Worm (Caenorhabditis elegans) whole organism, early embryonic: ENCODE measurements around the gene cyn-9.

Experiments
- F13C5.2 ChIP-seq: sonication (generic microtip); optimal IDR thresholded peaks from 2 replicates; lab custom pipeline; 2017; ENCODE audit warnings: mild to moderate bottlenecking, missing genetic modification characterization, inconsistent platforms, missing compliant biosample characterization
- aly-1 ChIP-seq: sonication (generic microtip); optimal IDR thresholded peaks from 2 replicates; lab custom pipeline; 2016; ENCODE audit warnings: missing genetic modification characterization, missing compliant biosample characterization
- ama-1 ChIP-seq: fragments of 150-350 bp; optimal IDR thresholded peaks from 2 replicates; lab custom pipeline; 2014
- hnd-1 ChIP-seq: sonication (generic microtip); optimal IDR thresholded peaks from 2 replicates; lab custom pipeline; 2016; ENCODE audit warnings: missing genetic modification characterization, missing compliant biosample characterization
- tbx-11 ChIP-seq: fragments of 200-800 bp; sonication (Bioruptor generic); IDR thresholded peaks from 2 replicates; pipeline ENCODE4 v1.3.6; 2022; ENCODE audit warnings: missing genetic modification characterization, missing compliant biosample characterization

DNA sequence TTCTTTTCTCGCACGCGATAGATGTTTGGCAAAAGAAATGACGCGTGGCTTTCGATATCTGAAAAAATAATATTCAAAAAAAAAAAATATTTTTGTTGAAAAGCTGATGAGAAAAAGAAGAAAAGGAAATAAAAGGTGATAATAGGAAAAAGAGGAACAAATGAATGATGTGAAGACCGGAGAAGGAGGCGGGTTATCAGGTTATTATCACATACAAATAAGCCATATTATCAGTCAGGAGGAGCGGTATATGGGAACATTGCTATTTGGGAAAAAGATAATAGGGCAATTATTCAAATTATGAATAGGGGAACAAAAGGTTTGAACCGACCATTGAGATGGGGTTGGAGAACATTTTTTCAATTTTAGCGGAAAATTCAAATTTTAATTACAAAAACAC, 25.3 kb downstream of the cyn-9 start:
- TF ChIP-seq hnd-1 (no peak), tbx-11 (no peak), F13C5.2 (tag; lab: Kevin White, UChicago) (no peak), ama-1 (lab: Kevin White, UChicago) (no peak), aly-1 (tag; lab: Kevin White, UChicago) (no peak)
